Fruit fly (Drosophila melanogaster): Measurements from ENCODE around the gene CG10859.

CG10859 gene

dm6 chr2L:13394903-13395302, 3.6 kb downstream of the CG10859 start, which contains the start of gene RpL24 (continued):
- TF ChIP-seq CG14860 (GFP tag; IDR thresholded peaks at IDR 0.05; ENCODE audit: partially characterized antibody) (no peak), seq (GFP tag; IDR thresholded peaks at IDR 0.05) (peak; percentile 80), dmrt11E (tag; optimal IDR thresholded peaks at IDR 0.05) (peak; percentile 84), Six4 (GFP tag; optimal IDR thresholded peaks at IDR 0.05) (peak; percentile 87), pan (optimal IDR thresholded peaks at IDR 0.05) (no peak), pan (GFP tag; optimal IDR thresholded peaks at IDR 0.05 in 1 of 2, IDR thresholded peaks at IDR 0.05 in 1 of 2) (peak in 1 of 2 experiments; percentile 88), Oli (tag; optimal IDR thresholded peaks at IDR 0.05) (peak; percentile 71), salm (tag; optimal IDR thresholded peaks at IDR 0.05) (peak; percentile 84), CG4282 (GFP tag; optimal IDR thresholded peaks at IDR 0.05) (peak; percentile 71), fru (optimal IDR thresholded peaks at IDR 0.05) (no peak), Drgx (GFP tag; IDR thresholded peaks at IDR 0.05) (peak; percentile 36), CG5245 (GFP tag; optimal IDR thresholded peaks at IDR 0.05) (peak; percentile 80), Tbp (GFP tag; optimal IDR thresholded peaks at IDR 0.05) (no peak), fd3F (GFP tag; optimal IDR thresholded peaks at IDR 0.05) (peak; percentile 79), chif (GFP tag; optimal IDR thresholded peaks at IDR 0.05) (peak; percentile 80 to 91), crol (GFP tag; IDR thresholded peaks at IDR 0.05) (peak; percentile 50), CG10147 (GFP tag; optimal IDR thresholded peaks at IDR 0.05) (peak; percentile 85), shn (GFP tag; optimal IDR thresholded peaks at IDR 0.05) (peak; percentile 89), Dip3 (GFP tag; optimal IDR thresholded peaks at IDR 0.05) (peak; percentile 89), CG1792 (GFP tag; optimal IDR thresholded peaks at IDR 0.05) (peak; percentile 80), CG12219 (GFP tag; optimal IDR thresholded peaks at IDR 0.05) (peak; percentile 92), CG31365 (tag; optimal IDR thresholded peaks at IDR 0.05) (peak; percentile 88), br (optimal IDR thresholded peaks at IDR 0.05) (no peak), twi (tag; optimal IDR thresholded peaks at IDR 0.05) (peak; percentile 73), hbn (GFP tag; IDR thresholded peaks at IDR 0.05; ENCODE audit: partially characterized antibody) (no peak), CG42726 (GFP tag; IDR thresholded peaks at IDR 0.05; ENCODE audit: partially characterized antibody) (peak; percentile 45; the same call in 1 of the 2 replicates), kah (GFP tag; optimal IDR thresholded peaks at IDR 0.05) (peak; percentile 92), CG10209 (GFP tag; optimal IDR thresholded peaks at IDR 0.05) (peak; percentile 91), pb (GFP tag; optimal IDR thresholded peaks at IDR 0.05) (peak; percentile 90), nom (GFP tag; optimal IDR thresholded peaks at IDR 0.05) (peak; percentile 93), slp2 (GFP tag; optimal IDR thresholded peaks at IDR 0.05) (peak; percentile 80), CG7357 (GFP tag; IDR thresholded peaks at IDR 0.05) (peak; percentile 37; the same call in 1 of the 3 replicates), CG30431 (GFP tag; optimal IDR thresholded peaks at IDR 0.05) (peak; percentile 72), Sry-δ (GFP tag; optimal IDR thresholded peaks at IDR 0.05) (peak; percentile 55), grn (GFP tag; optimal IDR thresholded peaks at IDR 0.05) (peak; percentile 77), Blimp-1 (GFP tag; optimal IDR thresholded peaks at IDR 0.05) (peak; percentile 67), Hsf (GFP tag; optimal IDR thresholded peaks at IDR 0.05) (peak; percentile 90), CG12659 (GFP tag; optimal IDR thresholded peaks at IDR 0.05) (peak; percentile 95), dimm (GFP tag; IDR thresholded peaks at IDR 0.05) (peak; percentile 75), CG14441 (GFP tag; IDR thresholded peaks at IDR 0.05) (peak; percentile 69; the same call in 1 of the 2 replicates), exex (tag; optimal IDR thresholded peaks at IDR 0.05) (no peak), gsb-n (tag; optimal IDR thresholded peaks at IDR 0.05) (peak; percentile 88), unc-4 (GFP tag; IDR thresholded peaks at IDR 0.05; ENCODE audit: partially characterized antibody) (no peak), caup (GFP tag; optimal IDR thresholded peaks at IDR 0.05; ENCODE audit: severe bottlenecking) (peak; percentile 99), mam (GFP tag; optimal IDR thresholded peaks at IDR 0.05) (peak; percentile 79), nmo (GFP tag; optimal IDR thresholded peaks at IDR 0.05) (peak; percentile 86), CG14667 (GFP tag; IDR thresholded peaks at IDR 0.05) (peak; percentile 24; the same call in 1 of the 2 replicates), Ets65A (GFP tag) (peak; percentile 99), CG8290 (GFP tag; optimal IDR thresholded peaks at IDR 0.05) (peak; percentile 85), CG8290 (tag; optimal IDR thresholded peaks at IDR 0.05) (peak; percentile 77 to 80), vfl (GFP tag; optimal IDR thresholded peaks at IDR 0.05) (peak; percentile 78)

Measured in whole organism, embryonic.